Fruit fly (Drosophila melanogaster): ENCODE data around the gene CG5516.

The CG5516 gene

dm6 chr3R:15965169-15965568, 1.5 kb downstream of the CG5516 start, which contains the start of the genes CG32856 and Rbf2 (continued):
- TF ChIP-seq Ets96B (tag; optimal IDR thresholded peaks at IDR 0.05) (peak; percentile 89), eg (GFP tag; IDR thresholded peaks at IDR 0.05) (no peak; the same call in 2 of the 3 replicates), Sox15 (GFP tag; optimal IDR thresholded peaks at IDR 0.05) (peak; percentile 85), Eip93F (GFP tag; optimal IDR thresholded peaks at IDR 0.05) (no peak), CG4318 (GFP tag; optimal IDR thresholded peaks at IDR 0.05) (no peak), Lpt (GFP tag; optimal IDR thresholded peaks at IDR 0.05) (no peak), CG3032 (tag; optimal IDR thresholded peaks at IDR 0.05) (peak; percentile 77), Ets21C (GFP tag; optimal IDR thresholded peaks at IDR 0.05) (peak; percentile 90), CG16779 (tag; optimal IDR thresholded peaks at IDR 0.05) (peak; percentile 60), ss (GFP tag; optimal IDR thresholded peaks at IDR 0.05) (peak in 1 of 2 experiments; percentile 76), Gug (GFP tag; IDR thresholded peaks at IDR 0.05) (no peak), CG1621 (tag; optimal IDR thresholded peaks at IDR 0.05) (no peak), Sox14 (GFP tag; optimal IDR thresholded peaks at IDR 0.05) (peak; percentile 93), Hr38 (GFP tag; optimal IDR thresholded peaks at IDR 0.05) (no peak), dac (GFP tag; optimal IDR thresholded peaks at IDR 0.05) (peak; percentile 65), CG10631 (GFP tag; optimal IDR thresholded peaks at IDR 0.05) (peak; percentile 92), Smox (GFP tag; optimal IDR thresholded peaks at IDR 0.05) (peak; percentile 92), CG8632 (GFP tag; optimal IDR thresholded peaks at IDR 0.05) (peak; percentile 88), esn (GFP tag; optimal IDR thresholded peaks at IDR 0.05) (peak; percentile 94), fd59A (GFP tag; optimal IDR thresholded peaks at IDR 0.05) (peak; percentile 74), CG8119 (GFP tag; IDR thresholded peaks at IDR 0.05) (peak; percentile 89), CG6163 (GFP tag; IDR thresholded peaks at IDR 0.05) (no peak; the same call in 2 of the 3 replicates), CG6276 (GFP tag; optimal IDR thresholded peaks at IDR 0.05) (no peak)

dm6 chr3R:15972298-15972978, 8.8 kb downstream of the CG5516 start, which contains the start of gene mor:
mor (minus strand) TSS chr3R:15972913.
- peak; percentile 10 for TF ChIP-seq CG6808 (GFP tag; optimal IDR thresholded peaks at IDR 0.05)
- no peak for TF ChIP-seq CG6163 (GFP tag; IDR thresholded peaks at IDR 0.05)
- TF ChIP-seq CG6854 (GFP tag; optimal IDR thresholded peaks at IDR 0.05), result peak; percentile 12
- TF ChIP-seq CG8119 (GFP tag; IDR thresholded peaks at IDR 0.05), result no peak
- no peak for TF ChIP-seq eg (GFP tag; IDR thresholded peaks at IDR 0.05)
- peak; percentile 21 for TF ChIP-seq Eip78C (GFP tag)
- no peak for TF ChIP-seq pdm3 (GFP tag; optimal IDR thresholded peaks at IDR 0.05)
- no peak for TF ChIP-seq Hr4 (GFP tag; optimal IDR thresholded peaks at IDR 0.05)
- TF ChIP-seq Lpt (GFP tag; optimal IDR thresholded peaks at IDR 0.05), result no peak
- peak; percentile 15 for TF ChIP-seq CG1621 (tag; optimal IDR thresholded peaks at IDR 0.05)
- TF ChIP-seq ss (GFP tag; optimal IDR thresholded peaks at IDR 0.05), result peak; percentile 13 to 45
- TF ChIP-seq CG11902 (GFP tag; optimal IDR thresholded peaks at IDR 0.05), result no peak
- TF ChIP-seq Met (GFP tag; optimal IDR thresholded peaks at IDR 0.05), result no peak
- no peak for TF ChIP-seq Ets21C (GFP tag; optimal IDR thresholded peaks at IDR 0.05)
- TF ChIP-seq Sox14 (GFP tag; optimal IDR thresholded peaks at IDR 0.05), result no peak

- TF ChIP-seq CG3919 (GFP tag; optimal IDR thresholded peaks at IDR 0.05) (no peak), CG7368 (GFP tag; optimal IDR thresholded peaks at IDR 0.05) (no peak), Hr39 (GFP tag; optimal IDR thresholded peaks at IDR 0.05) (peak; percentile 63), Ets21C (GFP tag; optimal IDR thresholded peaks at IDR 0.05) (peak; percentile 61), CG15336 (GFP tag; IDR thresholded peaks at IDR 0.05) (no peak), CG6854 (GFP tag; optimal IDR thresholded peaks at IDR 0.05) (peak; percentile 50), CG4318 (GFP tag; optimal IDR thresholded peaks at IDR 0.05) (no peak), Met (GFP tag; optimal IDR thresholded peaks at IDR 0.05) (peak; percentile 35), CG3032 (tag; optimal IDR thresholded peaks at IDR 0.05) (peak; percentile 71), pdm3 (GFP tag; optimal IDR thresholded peaks at IDR 0.05) (peak; percentile 66), CG8119 (GFP tag; IDR thresholded peaks at IDR 0.05) (no peak), Eip93F (GFP tag; optimal IDR thresholded peaks at IDR 0.05) (no peak), Lpt (GFP tag; optimal IDR thresholded peaks at IDR 0.05) (peak; percentile 10), fd59A (GFP tag; optimal IDR thresholded peaks at IDR 0.05) (no peak), CG10669 (GFP tag; optimal IDR thresholded peaks at IDR 0.05) (no peak), Ets96B (tag; optimal IDR thresholded peaks at IDR 0.05) (no peak), Smox (GFP tag; optimal IDR thresholded peaks at IDR 0.05) (peak; percentile 44), Sox14 (GFP tag; optimal IDR thresholded peaks at IDR 0.05) (peak; percentile 41), Gug (GFP tag; IDR thresholded peaks at IDR 0.05) (no peak), CG8319 (GFP tag; optimal IDR thresholded peaks at IDR 0.05) (no peak), spab (GFP tag; optimal IDR thresholded peaks at IDR 0.05) (no peak), Eip78C (GFP tag) (peak; percentile 80), CG6163 (GFP tag; IDR thresholded peaks at IDR 0.05) (no peak), Sox15 (GFP tag; optimal IDR thresholded peaks at IDR 0.05) (peak; percentile 49), dsx (GFP tag; optimal IDR thresholded peaks at IDR 0.05; ENCODE audit: poor library complexity, severe bottlenecking) (no peak), esn (GFP tag; optimal IDR thresholded peaks at IDR 0.05) (no peak), Hr38 (GFP tag; optimal IDR thresholded peaks at IDR 0.05) (no peak), CG1621 (tag; optimal IDR thresholded peaks at IDR 0.05) (peak; percentile 38), cyc (GFP tag; optimal IDR thresholded peaks at IDR 0.05) (peak; percentile 61), CG31627 (GFP tag; optimal IDR thresholded peaks at IDR 0.05) (peak; percentile 70), CG16779 (tag; optimal IDR thresholded peaks at IDR 0.05) (no peak), dac (GFP tag; optimal IDR thresholded peaks at IDR 0.05) (peak; percentile 36), CG9139 (GFP tag; optimal IDR thresholded peaks at IDR 0.05) (no peak)
Measured at dm6 chr3R:15972979-15973486, 9.3 kb downstream of the CG5516 start, which contains the start of gene Hel89B. Hel89B (plus strand) TSS chr3R:15973298.

All from whole organism, prepupa.